Worm (Caenorhabditis elegans) whole organism, early embryonic: ENCODE data around the gene pha-1.

Experiments used
- ama-1 ChIP-seq: fragments of 150-350 bp; optimal IDR thresholded peaks from 2 replicates; lab custom pipeline; 2014
- hmg-4 ChIP-seq: fragments of 200-800 bp; sonication (Bioruptor generic); optimal IDR thresholded peaks from 2 replicates; lab custom pipeline; 2018; ENCODE audit warnings: mild to moderate bottlenecking, missing genetic modification characterization, missing compliant biosample characterization

DNA sequence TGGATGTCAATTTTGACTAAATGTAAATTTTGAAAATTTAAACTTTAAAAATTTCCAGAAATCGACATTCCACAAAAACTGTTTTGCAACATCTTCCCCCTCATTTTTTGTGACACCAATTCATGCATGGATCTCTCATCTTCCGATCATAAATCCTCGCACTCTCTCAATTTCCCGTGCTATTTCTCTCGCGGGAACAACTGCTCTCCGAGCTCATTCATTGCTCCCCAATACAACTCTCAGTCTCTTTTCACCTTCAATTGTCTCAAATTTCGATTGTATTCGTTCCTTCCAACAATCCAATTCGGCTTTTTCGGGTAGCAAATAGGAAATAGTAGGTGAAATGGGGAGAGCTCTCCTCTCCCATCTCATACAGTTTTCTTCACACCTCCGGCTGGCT, 49.0 kb upstream of the pha-1 start:
- TF ChIP-seq ama-1 (lab: Kevin White, UChicago) (no peak), hmg-4 (GFP tag; lab: Kevin White, UChicago) (no peak)
